Fruit fly (Drosophila melanogaster): ENCODE data around the gene CG42467.

CG42467 gene

dm6 chr2L:3682489-3682888 lies 18.6 kb upstream of the CG42467 start:
- TF ChIP-seq Sox14 (GFP tag; optimal IDR thresholded peaks at IDR 0.05) (no peak), esn (GFP tag; optimal IDR thresholded peaks at IDR 0.05) (no peak), topi (GFP tag; optimal IDR thresholded peaks at IDR 0.05) (no peak), CG6854 (GFP tag; optimal IDR thresholded peaks at IDR 0.05) (no peak), Hr39 (GFP tag; optimal IDR thresholded peaks at IDR 0.05) (no peak), dac (GFP tag; optimal IDR thresholded peaks at IDR 0.05) (no peak)

dm6 chr2L:3685139-3685851 lies 15.8 kb upstream of the CG42467 start:
- TF ChIP-seq CG11294 (GFP tag; IDR thresholded peaks at IDR 0.05) = no peak
- TF ChIP-seq svp (GFP tag) = peak; percentile 34

- TF ChIP-seq CG1621 (tag; optimal IDR thresholded peaks at IDR 0.05) (peak; percentile 2), svp (GFP tag) (peak; percentile 96), Gug (GFP tag; IDR thresholded peaks at IDR 0.05) (no peak), ss (GFP tag; optimal IDR thresholded peaks at IDR 0.05) (peak in 1 of 2 experiments; percentile 2), CG6276 (GFP tag; optimal IDR thresholded peaks at IDR 0.05) (no peak)
Measured at dm6 chr2L:3692466-3692865, 8.6 kb upstream of the CG42467 start, which contains the start of gene CG16704. Gene CG16704 (minus strand): TSS chr2L:3692587.

- TF ChIP-seq CG6792 (GFP tag; optimal IDR thresholded peaks at IDR 0.05) = no peak
- TF ChIP-seq CG34406 (GFP tag; optimal IDR thresholded peaks at IDR 0.05) = no peak
- no peak for TF ChIP-seq spab (GFP tag; optimal IDR thresholded peaks at IDR 0.05)
- no peak for TF ChIP-seq Eip93F (GFP tag; optimal IDR thresholded peaks at IDR 0.05)
- no peak for TF ChIP-seq CG4318 (GFP tag; optimal IDR thresholded peaks at IDR 0.05)
- no peak for TF ChIP-seq Eip75B (GFP tag; optimal IDR thresholded peaks at IDR 0.05)
- TF ChIP-seq dac (GFP tag; optimal IDR thresholded peaks at IDR 0.05) = no peak
- TF ChIP-seq OdsH (GFP tag; optimal IDR thresholded peaks at IDR 0.05) = no peak
- TF ChIP-seq CG1621 (tag; optimal IDR thresholded peaks at IDR 0.05) = no peak
- TF ChIP-seq CG6854 (GFP tag; optimal IDR thresholded peaks at IDR 0.05) = no peak
- TF ChIP-seq fkh (GFP tag; optimal IDR thresholded peaks at IDR 0.05) = no peak
- no peak for TF ChIP-seq Gug (GFP tag; IDR thresholded peaks at IDR 0.05)
Measured at dm6 chr2L:3693082-3693481, 8.0 kb upstream of the CG42467 start, which contains the start of gene CG3513. Gene CG3513 (minus strand): TSS chr2L:3693182.

- TF ChIP-seq CG6854 (GFP tag; optimal IDR thresholded peaks at IDR 0.05) = no peak
- TF ChIP-seq Ets21C (GFP tag; optimal IDR thresholded peaks at IDR 0.05) = no peak
- no peak for TF ChIP-seq topi (GFP tag; optimal IDR thresholded peaks at IDR 0.05)
- TF ChIP-seq esn (GFP tag; optimal IDR thresholded peaks at IDR 0.05) = no peak
- no peak for TF ChIP-seq CG8319 (GFP tag; optimal IDR thresholded peaks at IDR 0.05)
- no peak for TF ChIP-seq Eip93F (GFP tag; optimal IDR thresholded peaks at IDR 0.05)
- no peak for TF ChIP-seq CG8632 (GFP tag; optimal IDR thresholded peaks at IDR 0.05)
- no peak for TF ChIP-seq CG6792 (GFP tag; optimal IDR thresholded peaks at IDR 0.05)
- no peak for TF ChIP-seq CG10669 (GFP tag; optimal IDR thresholded peaks at IDR 0.05)
- TF ChIP-seq OdsH (GFP tag; optimal IDR thresholded peaks at IDR 0.05) = no peak
- no peak for TF ChIP-seq CG6808 (GFP tag; optimal IDR thresholded peaks at IDR 0.05)
Measured at dm6 chr2L:3693805-3694204, 7.3 kb upstream of the CG42467 start, which contains the start of gene Acp24A4. Gene Acp24A4 (minus strand): TSS chr2L:3693905.

dm6 chr2L:3694920-3695319 lies 6.2 kb upstream of the CG42467 start, which contains the start of gene CG43165:
Gene CG43165 (minus strand): TSS chr2L:3695020.
- TF ChIP-seq Gug (GFP tag; IDR thresholded peaks at IDR 0.05) (no peak), Lpt (GFP tag; optimal IDR thresholded peaks at IDR 0.05) (no peak), Hr39 (GFP tag; optimal IDR thresholded peaks at IDR 0.05) (no peak), ss (GFP tag; optimal IDR thresholded peaks at IDR 0.05) (no peak), CG31627 (GFP tag; optimal IDR thresholded peaks at IDR 0.05) (no peak), Blimp-1 (GFP tag; optimal IDR thresholded peaks at IDR 0.05) (no peak), Ets21C (GFP tag; optimal IDR thresholded peaks at IDR 0.05) (no peak), CG10669 (GFP tag; optimal IDR thresholded peaks at IDR 0.05) (no peak), Hr38 (GFP tag; optimal IDR thresholded peaks at IDR 0.05) (no peak), Eip78C (GFP tag) (no peak), CG9139 (GFP tag; optimal IDR thresholded peaks at IDR 0.05) (no peak), CG6163 (GFP tag; IDR thresholded peaks at IDR 0.05) (no peak), svp (GFP tag) (no peak), cyc (GFP tag; optimal IDR thresholded peaks at IDR 0.05) (no peak), lz (GFP tag; optimal IDR thresholded peaks at IDR 0.05) (no peak), CG34406 (GFP tag; optimal IDR thresholded peaks at IDR 0.05) (no peak), CG16779 (tag; optimal IDR thresholded peaks at IDR 0.05) (no peak), eg (GFP tag; IDR thresholded peaks at IDR 0.05) (no peak)
